Worm (Caenorhabditis elegans): ENCODE measurements around the gene F54C9.9.

- TF ChIP-seq pqm-1 (tag; optimal IDR thresholded peaks at IDR 0.05) (no peak), pha-4 (tag; optimal IDR thresholded peaks at IDR 0.05) (no peak), hlh-30 (tag; optimal IDR thresholded peaks at IDR 0.05; ENCODE audit: insufficient read depth) (no peak), K09A11.1 (tag; optimal IDR thresholded peaks at IDR 0.05; ENCODE audit: insufficient read depth) (no peak), sox-4 (tag; optimal IDR thresholded peaks at IDR 0.05) (no peak), ama-1 (optimal IDR thresholded peaks at IDR 0.05) (no peak), K02D7.2 (tag; optimal IDR thresholded peaks at IDR 0.05) (no peak), sdc-2 (tag; optimal IDR thresholded peaks at IDR 0.05) (no peak), dmd-4 (tag; optimal IDR thresholded peaks at IDR 0.05; ENCODE audit: borderline replicate concordance) (no peak), hlh-6 (tag; optimal IDR thresholded peaks at IDR 0.05) (no peak), ceh-24 (tag; optimal IDR thresholded peaks at IDR 0.05) (no peak), dve-1 (tag; optimal IDR thresholded peaks at IDR 0.05) (no peak), syd-9 (tag; optimal IDR thresholded peaks at IDR 0.05) (no peak), tbx-2 (tag; optimal IDR thresholded peaks at IDR 0.05) (no peak)
These were observed 16.2 kb downstream of the F54C9.9 start, which contains the start of gene aptf-3 for ce11 chrII:8593840-8594625.

Data from whole organism, late embryonic.